Worm (Caenorhabditis elegans) whole organism, early embryonic: ENCODE measurements around the gene wsp-1.

Source experiments
- B0310.2 ChIP-seq: sonication (generic microtip); optimal IDR thresholded peaks from 2 replicates; lab custom pipeline; 2016; ENCODE audit warnings: mild to moderate bottlenecking, missing genetic modification characterization, missing compliant biosample characterization
- F13C5.2 ChIP-seq: sonication (generic microtip); optimal IDR thresholded peaks from 2 replicates; lab custom pipeline; 2017; ENCODE audit warnings: mild to moderate bottlenecking, missing genetic modification characterization, inconsistent platforms, missing compliant biosample characterization
- ama-1 ChIP-seq: fragments of 150-350 bp; optimal IDR thresholded peaks from 2 replicates; lab custom pipeline; 2014
- ceh-13 ChIP-seq: fragments of 200-800 bp; sonication (Bioruptor generic); optimal IDR thresholded peaks from 2 replicates; lab custom pipeline; 2018; ENCODE audit warnings: mild to moderate bottlenecking, missing genetic modification characterization, missing compliant biosample characterization
- ets-7 ChIP-seq: sonication (generic microtip); optimal IDR thresholded peaks from 2 replicates; lab custom pipeline; 2016; ENCODE audit warnings: missing genotype, missing genetic modification characterization, missing compliant biosample characterization
- flt-1 ChIP-seq: fragments of 200-800 bp; sonication (Bioruptor generic); IDR thresholded peaks from 2 replicates; pipeline ENCODE4 v1.3.6; 2022; ENCODE audit warnings: missing genetic modification characterization, missing compliant biosample characterization
- hmg-4 ChIP-seq: fragments of 200-800 bp; sonication (Bioruptor generic); optimal IDR thresholded peaks from 2 replicates; lab custom pipeline; 2018; ENCODE audit warnings: mild to moderate bottlenecking, missing genetic modification characterization, missing compliant biosample characterization
- hnd-1 ChIP-seq: sonication (generic microtip); optimal IDR thresholded peaks from 2 replicates; lab custom pipeline; 2016; ENCODE audit warnings: missing genetic modification characterization, missing compliant biosample characterization
- scrt-1 ChIP-seq: fragments of 200-800 bp; sonication (Bioruptor generic); IDR thresholded peaks from 2 replicates; pipeline ENCODE4 v1.3.6; 2022; ENCODE audit warnings: missing genetic modification characterization, missing compliant biosample characterization
- sea-1 ChIP-seq: fragments of 200-800 bp; sonication (Bioruptor generic); conservative IDR thresholded peaks from 2 replicates; pipeline ENCODE4 v1.3.6; 2022; ENCODE audit warnings: missing genetic modification characterization, missing compliant biosample characterization
- tbx-11 ChIP-seq: fragments of 200-800 bp; sonication (Bioruptor generic); IDR thresholded peaks from 2 replicates; pipeline ENCODE4 v1.3.6; 2022; ENCODE audit warnings: missing genetic modification characterization, missing compliant biosample characterization
- tbx-37 ChIP-seq: fragments of 200-800 bp; sonication (Bioruptor generic); conservative IDR thresholded peaks from 2 replicates; pipeline ENCODE4 v1.3.6; 2022; ENCODE audit warnings: missing genetic modification reagents, missing genetic modification characterization, missing compliant biosample characterization

DNA sequence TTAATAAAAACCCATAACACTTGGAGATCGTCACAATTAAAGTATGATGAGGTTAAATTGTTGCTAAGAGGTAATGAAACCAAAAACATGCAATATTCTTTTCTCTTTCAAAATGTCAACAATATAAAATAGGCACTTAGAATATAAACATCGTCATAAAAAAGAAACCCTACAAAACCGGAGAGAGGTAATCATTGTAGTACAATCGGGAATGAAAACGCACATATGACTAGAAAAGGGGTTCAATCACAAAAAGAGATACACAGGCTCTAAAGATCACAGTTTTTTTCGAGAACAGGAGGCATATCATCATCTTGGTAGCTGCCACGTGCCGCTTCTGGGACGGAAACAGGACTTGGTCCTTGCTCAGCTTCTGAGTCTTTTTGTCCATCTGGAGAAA lies 27.7 kb upstream of the wsp-1 start:
- TF ChIP-seq ama-1 (lab: Kevin White, UChicago) (no peak), F13C5.2 (tag; lab: Kevin White, UChicago) (no peak), tbx-11 (GFP tag; lab: Robert Waterston, UW) (no peak), flt-1 (GFP tag; lab: Robert Waterston, UW) (no peak), tbx-37 (GFP tag; lab: Robert Waterston, UW) (no peak), hmg-4 (GFP tag; lab: Kevin White, UChicago) (no peak), hnd-1 (tag; lab: Kevin White, UChicago) (no peak), sea-1 (GFP tag; lab: Robert Waterston, UW) (no peak), ets-7 (no peak), ceh-13 (GFP tag; lab: Kevin White, UChicago) (no peak), B0310.2 (tag; lab: Kevin White, UChicago) (no peak), scrt-1 (GFP tag; lab: Robert Waterston, UW) (no peak)
